Worm (Caenorhabditis elegans) whole organism, L2 larva: ENCODE measurements around the gene mdt-6.

Experiments used
- R02D3.7 ChIP-seq: fragments of 150-350 bp; optimal IDR thresholded peaks from 2 replicates; lab custom pipeline; 2014; ENCODE audit warnings: missing biosample characterization, missing genetic modification characterization
- aly-2 ChIP-seq: fragments of 150-350 bp; optimal IDR thresholded peaks from 2 replicates; lab custom pipeline; 2014; ENCODE audit warnings: missing biosample characterization, missing genetic modification characterization
- ama-1 ChIP-seq: fragments of 150-350 bp; optimal IDR thresholded peaks from 2 replicates; lab custom pipeline; 2018; ENCODE audit warnings: inconsistent platforms
- nhr-25 ChIP-seq: fragments of 150-350 bp; sonication (generic microtip); optimal IDR thresholded peaks from 3 replicates; lab custom pipeline; 2014; ENCODE audit warnings: missing biosample characterization, missing genetic modification characterization
- unc-62 ChIP-seq: fragments of 150-350 bp; optimal IDR thresholded peaks from 2 replicates; lab custom pipeline; 2014; ENCODE audit warnings: missing biosample characterization, missing genetic modification reagents, missing genetic modification characterization
- zag-1 ChIP-seq: fragments of 150-350 bp; optimal IDR thresholded peaks from 2 replicates; lab custom pipeline; 2014; ENCODE audit warnings: missing biosample characterization, missing genetic modification characterization
- ztf-4 ChIP-seq: fragments of 150-350 bp; optimal IDR thresholded peaks from 2 replicates; lab custom pipeline; 2014; ENCODE audit warnings: missing biosample characterization, missing genetic modification characterization

DNA sequence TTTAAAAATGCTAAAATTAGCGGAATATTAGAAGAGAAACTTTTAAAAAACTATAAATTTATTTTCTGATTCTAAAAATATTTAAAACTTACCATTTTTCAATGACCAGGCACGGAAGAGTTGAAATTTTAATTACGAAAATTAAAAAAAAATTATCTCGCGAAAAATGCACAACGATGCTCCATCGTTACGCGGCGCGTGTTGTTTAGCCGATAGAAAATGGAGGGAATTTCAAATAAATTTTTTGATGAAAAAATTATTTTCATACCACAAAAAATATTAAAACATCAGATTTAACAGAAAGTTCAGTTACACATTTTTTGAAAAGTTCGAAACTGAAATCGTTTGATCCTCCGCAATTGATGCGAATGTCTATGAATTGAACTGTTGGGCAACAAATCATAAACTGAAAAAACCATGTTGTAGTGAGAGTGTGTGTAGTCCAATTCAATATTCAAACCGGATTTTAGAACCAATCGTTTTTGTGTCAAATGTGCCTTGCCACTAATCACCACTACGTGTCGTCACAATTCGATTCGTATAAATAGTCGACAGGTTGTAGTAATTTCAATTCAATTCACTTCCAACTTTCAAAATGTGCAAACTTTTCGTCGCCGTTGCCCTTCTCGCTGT is 8.2 kb downstream of the mdt-6 start, which contains the start of the genes tofu-2 and spig-1:
- TF ChIP-seq unc-62 (GFP tag; lab: Kevin White, UChicago) (no peak), nhr-25 (tag; lab: Kevin White, UChicago) (no peak), ama-1 (lab: Kevin White, UChicago) (no peak), zag-1 (tag; lab: Kevin White, UChicago) (no peak), ztf-4 (tag; lab: Kevin White, UChicago) (no peak), aly-2 (tag; lab: Kevin White, UChicago) (no peak), R02D3.7 (no peak)
